Fruit fly (Drosophila melanogaster): ENCODE measurements around the gene CG18477.
"Not testable (repeated sequence)": the region's sequence is repeated elsewhere in the genome, so short reads cannot be mapped to it uniquely, and the experiment has no call there.

DNA sequence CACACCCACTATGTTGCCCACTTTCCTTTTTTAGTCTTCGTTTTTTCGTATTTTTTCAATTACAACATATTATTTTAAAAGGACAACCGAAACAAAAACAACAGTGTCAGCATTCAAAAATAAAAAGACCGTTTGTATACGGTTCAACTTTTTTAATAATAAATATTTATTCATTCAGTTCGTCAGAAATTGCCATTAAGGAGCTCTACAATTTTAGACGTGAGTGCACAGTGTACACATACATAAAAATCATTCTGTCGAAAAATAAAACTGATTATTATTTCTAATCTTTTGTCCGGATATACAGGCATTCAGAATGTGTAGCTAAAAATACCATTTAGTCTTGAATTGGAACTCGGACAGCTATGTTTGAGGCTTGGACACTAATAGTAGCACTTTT is 44.0 kb downstream of the CG18477 start, which contains the start of gene CG31827:
- TF ChIP-seq CG4360 (GFP tag; IDR thresholded peaks at IDR 0.05); fd64A (GFP tag; optimal IDR thresholded peaks at IDR 0.05); usp (GFP tag; optimal IDR thresholded peaks at IDR 0.05); ci (GFP tag; IDR thresholded peaks at IDR 0.05); Hsf (GFP tag; optimal IDR thresholded peaks at IDR 0.05); CG7556 (GFP tag; optimal IDR thresholded peaks at IDR 0.05); zfh2 (GFP tag; optimal IDR thresholded peaks at IDR 0.05); yki (optimal IDR thresholded peaks at IDR 0.05); Side (GFP tag; optimal IDR thresholded peaks at IDR 0.05); CG7987 (GFP tag; optimal IDR thresholded peaks at IDR 0.05); schlank (tag; optimal IDR thresholded peaks at IDR 0.05): not testable (repeated sequence)

All from whole organism, embryonic.